Fruit fly (Drosophila melanogaster) whole organism, embryonic: ENCODE results near the gene CG8765.

Experiments used
- Ada2b ChIP-seq: fragments of 200-800 bp; sonication (Bioruptor generic); IDR thresholded peaks from 2 replicates; pipeline ENCODE4 v1.3.6; 2022; ENCODE audit warnings: missing biosample characterization, missing genetic modification characterization
- CG10209 ChIP-seq: fragments of 200-800 bp; sonication (Bioruptor generic); optimal IDR thresholded peaks from 3 replicates; lab custom pipeline; 2017; ENCODE audit warnings: missing biosample characterization, mild to moderate bottlenecking, missing genetic modification characterization, missing genetic modification reagents
- CG10431 ChIP-seq: fragments of 200-800 bp; sonication (Bioruptor generic); optimal IDR thresholded peaks from 3 replicates; lab custom pipeline; 2018; ENCODE audit warnings: missing biosample characterization, mild to moderate bottlenecking, missing genetic modification characterization
- CG10462 ChIP-seq: fragments of 200-800 bp; sonication (Bioruptor generic); optimal IDR thresholded peaks from 2 replicates; lab custom pipeline; 2016; ENCODE audit warnings: missing biosample characterization, missing genetic modification characterization
- CG11085 ChIP-seq: fragments of 200-800 bp; sonication (Bioruptor generic); IDR thresholded peaks from 2 replicates; pipeline ENCODE4 v1.3.6; 2022; ENCODE audit warnings: missing biosample characterization, missing genetic modification characterization
- CG11695 ChIP-seq: fragments of 200-800 bp; sonication (Bioruptor generic); IDR thresholded peaks from 3 replicates; pipeline ENCODE4 v1.3.6; 2022; ENCODE audit warnings: missing biosample characterization, missing genetic modification characterization
- CG12299 ChIP-seq: fragments of 200-800 bp; sonication (Bioruptor generic); optimal IDR thresholded peaks from 2 replicates; lab custom pipeline; 2018; ENCODE audit warnings: missing biosample characterization, mild to moderate bottlenecking, missing genetic modification characterization
- CG13123 ChIP-seq: fragments of 200-800 bp; sonication (Bioruptor generic); optimal IDR thresholded peaks from 2 replicates; lab custom pipeline; 2016; ENCODE audit warnings: missing biosample characterization, missing genetic modification characterization
- CG14441 ChIP-seq: fragments of 200-800 bp; sonication (Bioruptor generic); IDR thresholded peaks from 2 replicates; pipeline ENCODE4 v1.3.6; 2022; ENCODE audit warnings: missing biosample characterization, missing genetic modification characterization
- CG15073 ChIP-seq: fragments of 200-800 bp; sonication (Bioruptor generic); optimal IDR thresholded peaks from 2 replicates; lab custom pipeline; 2016; ENCODE audit warnings: missing biosample characterization, missing genetic modification characterization
- CG15479 ChIP-seq: fragments of 200-800 bp; sonication (Bioruptor generic); optimal IDR thresholded peaks from 3 replicates; lab custom pipeline; 2019; ENCODE audit warnings: missing biosample characterization, mild to moderate bottlenecking, missing genetic modification characterization, moderate library complexity
- CG15601 ChIP-seq: fragments of 200-800 bp; sonication (Bioruptor generic); optimal IDR thresholded peaks from 3 replicates; lab custom pipeline; 2019; ENCODE audit warnings: missing biosample characterization, mild to moderate bottlenecking, missing genetic modification characterization, moderate library complexity
- CG17568 ChIP-seq: fragments of 200-800 bp; sonication (Bioruptor generic); optimal IDR thresholded peaks from 2 replicates; lab custom pipeline; 2018; ENCODE audit warnings: missing biosample characterization, mild to moderate bottlenecking, missing genetic modification characterization, moderate library complexity
- CG18599 ChIP-seq: fragments of 200-800 bp; sonication (Bioruptor generic); optimal IDR thresholded peaks from 3 replicates; lab custom pipeline; 2017; ENCODE audit warnings: missing biosample characterization, missing genetic modification characterization, mild to moderate bottlenecking, moderate library complexity, missing genetic modification reagents
- CG3065 ChIP-seq: fragments of 200-800 bp; sonication (Bioruptor generic); optimal IDR thresholded peaks from 2 replicates; lab custom pipeline; 2016; ENCODE audit warnings: missing biosample characterization, missing genetic modification characterization
- CG31441 ChIP-seq: fragments of 200-800 bp; sonication (Bioruptor generic); IDR thresholded peaks from 2 replicates; pipeline ENCODE4 v1.3.6; 2022; ENCODE audit warnings: missing biosample characterization, missing genetic modification characterization
- CG43689 ChIP-seq: fragments of 200-800 bp; sonication (Bioruptor generic); IDR thresholded peaks from 2 replicates; pipeline ENCODE4 v1.3.6; 2022; ENCODE audit warnings: missing biosample characterization, missing genetic modification characterization
- CG4404 ChIP-seq: fragments of 200-800 bp; sonication (Bioruptor generic); IDR thresholded peaks from 2 replicates; pipeline ENCODE4 v1.3.6; 2022; ENCODE audit warnings: missing biosample characterization, missing genetic modification characterization
- CG4707 ChIP-seq: fragments of 200-800 bp; sonication (Bioruptor generic); optimal IDR thresholded peaks from 2 replicates; lab custom pipeline; 2018; ENCODE audit warnings: missing biosample characterization, mild to moderate bottlenecking, missing genetic modification characterization, moderate library complexity
- CG6272 ChIP-seq: fragments of 200-800 bp; sonication (Bioruptor generic); IDR thresholded peaks from 2 replicates; pipeline ENCODE4 v1.3.6; 2022; ENCODE audit warnings: missing biosample characterization, missing genetic modification characterization
- CG6654 ChIP-seq: fragments of 200-800 bp; sonication (Bioruptor generic); optimal IDR thresholded peaks from 2 replicates; lab custom pipeline; 2017; ENCODE audit warnings: missing biosample characterization, mild to moderate bottlenecking, missing genetic modification characterization
- CG6689 ChIP-seq: fragments of 200-800 bp; sonication (Bioruptor generic); IDR thresholded peaks from 2 replicates; pipeline ENCODE4 v1.3.6; 2022; ENCODE audit warnings: missing biosample characterization, missing genetic modification characterization
- CG7271 ChIP-seq: fragments of 200-800 bp; sonication (Bioruptor generic); optimal IDR thresholded peaks from 2 replicates; lab custom pipeline; 2018; ENCODE audit warnings: missing biosample characterization, mild to moderate bottlenecking, missing genetic modification characterization, moderate library complexity
- CG7987 ChIP-seq: fragments of 200-800 bp; sonication (Bioruptor generic); optimal IDR thresholded peaks from 2 replicates; lab custom pipeline; 2018; ENCODE audit warnings: missing biosample characterization, mild to moderate bottlenecking, missing genetic modification characterization, moderate library complexity
- CG9727 ChIP-seq: fragments of 200-800 bp; sonication (Bioruptor generic); optimal IDR thresholded peaks from 3 replicates; lab custom pipeline; 2017; ENCODE audit warnings: missing biosample characterization, mild to moderate bottlenecking, missing genetic modification characterization
- Dip2 ChIP-seq: fragments of 200-800 bp; sonication (Bioruptor generic); IDR thresholded peaks from 2 replicates; pipeline ENCODE4 v1.3.6; 2022; ENCODE audit warnings: missing biosample characterization, missing genetic modification characterization
- Fer2 ChIP-seq: fragments of 200-800 bp; sonication (Bioruptor generic); optimal IDR thresholded peaks from 2 replicates; lab custom pipeline; 2018; ENCODE audit warnings: missing biosample characterization, mild to moderate bottlenecking, missing genetic modification characterization, moderate library complexity
- Fer3 ChIP-seq: fragments of 200-800 bp; sonication (Bioruptor generic); optimal IDR thresholded peaks from 2 replicates; lab custom pipeline; 2018; ENCODE audit warnings: missing biosample characterization, mild to moderate bottlenecking, missing genetic modification characterization, moderate library complexity
- Gsc ChIP-seq: fragments of 200-800 bp; sonication (Bioruptor generic); IDR thresholded peaks from 2 replicates; pipeline ENCODE4 v1.3.6; 2022; ENCODE audit warnings: missing biosample characterization, missing genetic modification characterization
- HLH3B ChIP-seq: fragments of 200-800 bp; sonication (Bioruptor generic); IDR thresholded peaks from 2 replicates; pipeline ENCODE4 v1.3.6; 2022; ENCODE audit warnings: missing biosample characterization, missing genetic modification characterization
- Jarid2 ChIP-seq: fragments of 200-800 bp; sonication (Bioruptor generic); optimal IDR thresholded peaks from 3 replicates; lab custom pipeline; 2017; ENCODE audit warnings: mild to moderate bottlenecking, missing biosample characterization, missing genetic modification reagents, missing genetic modification characterization
- MBD-R2 ChIP-seq: fragments of 200-800 bp; sonication (Bioruptor generic); IDR thresholded peaks from 2 replicates; pipeline ENCODE4 v1.3.6; 2022; ENCODE audit warnings: missing biosample characterization, missing genetic modification characterization
- NC2α ChIP-seq: fragments of 200-800 bp; sonication (Bioruptor generic); optimal IDR thresholded peaks from 2 replicates; lab custom pipeline; 2016; ENCODE audit warnings: missing biosample characterization, missing genetic modification characterization
- PHDP ChIP-seq: fragments of 200-800 bp; sonication (Bioruptor generic); optimal IDR thresholded peaks from 3 replicates; lab custom pipeline; 2018; ENCODE audit warnings: missing biosample characterization, mild to moderate bottlenecking, missing genetic modification characterization, moderate library complexity
- Sox102F ChIP-seq: fragments of 200-800 bp; sonication (Bioruptor generic); optimal IDR thresholded peaks from 2 replicates; lab custom pipeline; 2018; ENCODE audit warnings: missing biosample characterization, mild to moderate bottlenecking, missing genetic modification characterization, moderate library complexity
- Trl ChIP-seq, 3 experiments: fragments of >200 bp in 2 of 3; fragments of 200-800 bp in 1 of 3; sonication (Bioruptor generic) in 1 of 3; optimal IDR thresholded peaks; 2 replicates in 1 of 3; 3 replicates in 2 of 3; lab custom pipeline; 2016 to 2017; ENCODE audit warnings: missing biosample characterization in 1 of 3, missing genetic modification characterization in 1 of 3
- az2 ChIP-seq: fragments of 200-800 bp; sonication (Bioruptor generic); optimal IDR thresholded peaks from 3 replicates; lab custom pipeline; 2016; ENCODE audit warnings: missing biosample characterization, missing genetic modification characterization
- corto ChIP-seq: fragments of 200-800 bp; sonication (Bioruptor generic); optimal IDR thresholded peaks from 2 replicates; lab custom pipeline; 2016; ENCODE audit warnings: missing biosample characterization, mild to moderate bottlenecking, missing genetic modification characterization, moderate library complexity
- dmrt99B ChIP-seq: fragments of 200-800 bp; sonication (Bioruptor generic); optimal IDR thresholded peaks from 2 replicates; lab custom pipeline; 2018; ENCODE audit warnings: missing biosample characterization, mild to moderate bottlenecking, missing genetic modification characterization, moderate library complexity
- ham ChIP-seq: fragments of 200-800 bp; sonication (Bioruptor generic); IDR thresholded peaks from 2 replicates; pipeline ENCODE4 v1.3.6; 2022; ENCODE audit warnings: missing biosample characterization, missing genetic modification characterization
- ind ChIP-seq: fragments of 200-800 bp; sonication (Bioruptor generic); optimal IDR thresholded peaks from 3 replicates; lab custom pipeline; 2016; ENCODE audit warnings: missing biosample characterization, missing genetic modification characterization
- nerfin-1 ChIP-seq: fragments of 200-800 bp; sonication (Bioruptor generic); optimal IDR thresholded peaks from 3 replicates; lab custom pipeline; 2019; ENCODE audit warnings: missing biosample characterization, mild to moderate bottlenecking, missing genetic modification characterization, moderate library complexity
- onecut ChIP-seq: fragments of 200-800 bp; sonication (Bioruptor generic); IDR thresholded peaks from 2 replicates; pipeline ENCODE4 v1.3.6; 2022; ENCODE audit warnings: missing biosample characterization, missing genetic modification characterization
- peb ChIP-seq: fragments of 200-800 bp; sonication (Bioruptor generic); IDR thresholded peaks from 2 replicates; pipeline ENCODE4 v1.3.6; 2022; ENCODE audit warnings: missing biosample characterization, missing genetic modification characterization
- phol ChIP-seq: fragments of 200-800 bp; sonication (Bioruptor generic); optimal IDR thresholded peaks from 3 replicates; lab custom pipeline; 2018; ENCODE audit warnings: missing biosample characterization, mild to moderate bottlenecking, missing genetic modification characterization, moderate library complexity
- pzg ChIP-seq: fragments of 200-800 bp; sonication (Bioruptor generic); optimal IDR thresholded peaks from 3 replicates; lab custom pipeline; 2018; ENCODE audit warnings: missing biosample characterization, mild to moderate bottlenecking, missing genetic modification characterization, moderate library complexity
- sc ChIP-seq, 3 experiments: fragments of >200 bp in 2 of 3; fragments of 200-800 bp in 1 of 3; sonication (Bioruptor generic) in 1 of 3; optimal IDR thresholded peaks; 2 replicates in 2 of 3; 3 replicates in 1 of 3; lab custom pipeline; 2017; ENCODE audit warnings: mild to moderate bottlenecking in 1 of 3, missing biosample characterization in 1 of 3, missing genetic modification characterization in 1 of 3, missing genetic modification reagents in 1 of 3
- scrt ChIP-seq: fragments of 200-800 bp; sonication (Bioruptor generic); optimal IDR thresholded peaks from 2 replicates; lab custom pipeline; 2018; ENCODE audit warnings: missing biosample characterization, mild to moderate bottlenecking, missing genetic modification characterization, moderate library complexity
- zfh1 ChIP-seq: fragments of 200-800 bp; sonication (Bioruptor generic); IDR thresholded peaks from 3 replicates; pipeline ENCODE4 v1.3.6; 2022; ENCODE audit warnings: missing biosample characterization, missing genetic modification characterization

The CG8765 gene

dm6 chr3L:19655923-19656322 lies 31.2 kb downstream of the CG8765 start (continued):
- 0 out of 3 replicates have a peak, but pooled peaks have one; percentile 50 for TF ChIP-seq CG11695
- no peak for TF ChIP-seq CG11085 (GFP tag; lab: Robert Waterston, UW)
- peak; percentile 46; the same call in 1 of the 2 replicates for TF ChIP-seq Ada2b
- 0 out of 2 replicates have a peak, but pooled peaks have one; percentile 36 for TF ChIP-seq Gsc (GFP tag; lab: Robert Waterston, UW)
- TF ChIP-seq CG43689 (GFP tag; lab: Robert Waterston, UW), result no peak
- TF ChIP-seq PHDP, result peak; percentile 54
- TF ChIP-seq CG7271 (tag; lab: Kevin White, UChicago), result peak; percentile 35
- no peak for TF ChIP-seq Dip2 (GFP tag; lab: Robert Waterston, UW)
- TF ChIP-seq CG4404 (GFP tag; lab: Robert Waterston, UW), result peak; percentile 41
- peak; percentile 22 for TF ChIP-seq Fer2 (tag; lab: Kevin White, UChicago)
- peak; percentile 67 for TF ChIP-seq CG9727 (GFP tag; lab: Kevin White, UChicago)
- peak; percentile 16 for TF ChIP-seq CG10462 (GFP tag; lab: Kevin White, UChicago)
- TF ChIP-seq CG31441 (GFP tag; lab: Robert Waterston, UW), result peak; percentile 67
- TF ChIP-seq az2 (GFP tag; lab: Kevin White, UChicago), result peak; percentile 44
- peak; percentile 64 for TF ChIP-seq CG15601
- peak; percentile 40 for TF ChIP-seq ind
- TF ChIP-seq NC2α (GFP tag; lab: Kevin White, UChicago), result no peak
- peak; percentile 44 for TF ChIP-seq CG17568 (GFP tag; lab: Kevin White, UChicago)
- TF ChIP-seq corto, result no peak
- peak; percentile 27; the same call in 1 of the 2 replicates for TF ChIP-seq peb (GFP tag; lab: Robert Waterston, UW)
- peak; percentile 23 for TF ChIP-seq CG18599 (GFP tag; lab: Kevin White, UChicago)
- no peak for TF ChIP-seq Trl (optimal IDR thresholded peaks at IDR 0.05; lab: Kevin White, UChicago)
- TF ChIP-seq Trl (GFP tag; optimal IDR thresholded peaks at IDR 0.05; lab: Kevin White, UChicago), result peak; percentile 5
- TF ChIP-seq scrt (GFP tag; lab: Kevin White, UChicago), result peak; percentile 29
- no peak for TF ChIP-seq CG6654 (GFP tag; lab: Kevin White, UChicago)
- no peak for TF ChIP-seq CG15479
- TF ChIP-seq pzg (GFP tag; lab: Kevin White, UChicago), result no peak
- peak; percentile 72 for TF ChIP-seq HLH3B (GFP tag; lab: Robert Waterston, UW)
- TF ChIP-seq CG14441 (GFP tag; lab: Robert Waterston, UW), result peak; percentile 65
- TF ChIP-seq CG6272, result peak; percentile 59; the same call in 1 of the 2 replicates
- peak; percentile 63 for TF ChIP-seq CG10209 (GFP tag; lab: Kevin White, UChicago)
- peak; percentile 27 for TF ChIP-seq Fer3
- TF ChIP-seq Jarid2 (GFP tag; lab: Kevin White, UChicago), result no peak
- TF ChIP-seq CG6689 (GFP tag; lab: Robert Waterston, UW), result peak; percentile 60
- no peak for TF ChIP-seq MBD-R2 (GFP tag; lab: Robert Waterston, UW)
- TF ChIP-seq CG13123 (GFP tag; lab: Kevin White, UChicago), result no peak
- peak; percentile 38 for TF ChIP-seq onecut
- TF ChIP-seq CG4707 (GFP tag; lab: Kevin White, UChicago), result no peak
- no peak for TF ChIP-seq sc (optimal IDR thresholded peaks at IDR 0.05; lab: Kevin White, UChicago)
- peak; percentile 54 for TF ChIP-seq sc (GFP tag; optimal IDR thresholded peaks at IDR 0.05; lab: Kevin White, UChicago)
- 0 out of 3 replicates have a peak, but pooled peaks have one; percentile 36 for TF ChIP-seq zfh1 (GFP tag; lab: Robert Waterston, UW)
- no peak for TF ChIP-seq ham (GFP tag; lab: Robert Waterston, UW)
- TF ChIP-seq CG3065 (GFP tag; lab: Kevin White, UChicago), result no peak
- TF ChIP-seq nerfin-1, result peak; percentile 54
- TF ChIP-seq Sox102F (GFP tag; lab: Kevin White, UChicago), result peak; percentile 66
- TF ChIP-seq CG10431, result peak; percentile 7
- TF ChIP-seq CG7987 (GFP tag; lab: Kevin White, UChicago), result peak; percentile 27
- peak; percentile 76 for TF ChIP-seq dmrt99B (tag; lab: Kevin White, UChicago)
- TF ChIP-seq CG15073 (GFP tag; lab: Kevin White, UChicago), result peak; percentile 6
- peak; percentile 64 for TF ChIP-seq phol (tag; lab: Kevin White, UChicago)
- peak; percentile 27 for TF ChIP-seq CG12299 (tag; lab: Kevin White, UChicago)
